Worm (Caenorhabditis elegans): Measurements from ENCODE around the gene Y73F8A.23.

Y73F8A.23 gene

DNA sequence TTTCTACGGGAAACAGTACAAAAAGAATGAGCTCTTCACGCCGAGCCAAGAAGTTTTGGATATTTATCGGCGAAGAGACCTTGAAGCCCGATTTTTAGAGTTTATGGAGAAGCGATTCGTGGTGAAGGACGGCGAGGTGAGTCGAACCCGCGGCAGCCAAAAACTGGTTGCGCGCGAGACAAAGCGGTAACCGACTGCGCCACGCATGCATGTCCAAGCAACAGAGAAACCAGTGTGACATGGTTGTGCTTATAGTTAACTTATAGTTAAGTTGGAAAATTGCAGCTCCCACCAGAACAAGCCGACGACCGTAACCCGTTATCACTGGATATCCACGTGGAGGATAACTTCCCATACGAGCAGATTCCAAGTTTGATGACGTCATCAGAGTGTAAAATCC is 32.0 kb upstream of the Y73F8A.23 start (continued):
- peak; percentile 23 for TF ChIP-seq lsl-1 (GFP tag; optimal IDR thresholded peaks at IDR 0.05)

DNA sequence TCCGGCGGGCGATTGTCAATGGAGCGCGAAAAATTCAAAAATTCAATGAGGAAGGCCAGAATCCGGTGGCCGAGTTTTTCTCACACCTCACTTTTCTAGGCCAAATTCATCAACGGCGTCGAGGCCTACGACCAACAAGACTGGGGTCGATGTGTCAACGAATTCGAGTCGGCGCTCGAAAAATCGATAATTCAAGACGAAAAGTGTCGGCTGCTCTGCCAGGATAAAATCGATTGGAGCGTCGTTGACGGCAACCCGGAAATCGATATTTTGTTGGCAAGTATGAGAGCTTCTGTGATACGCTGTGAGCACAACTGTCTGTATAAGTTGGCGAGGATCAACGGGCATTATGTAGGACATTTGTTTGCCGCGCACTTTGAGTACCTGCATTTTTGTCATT is 31.4 kb upstream of the Y73F8A.23 start:
- TF ChIP-seq chd-7 (tag; optimal IDR thresholded peaks at IDR 0.05): no peak
- no peak for TF ChIP-seq F55B11.4 (tag; optimal IDR thresholded peaks at IDR 0.05; ENCODE audit: borderline replicate concordance, insufficient read depth)
- no peak for TF ChIP-seq akir-1 (GFP tag; optimal IDR thresholded peaks at IDR 0.05)
- no peak for TF ChIP-seq F37B4.10 (GFP tag; IDR thresholded peaks at IDR 0.05)
- TF ChIP-seq cebp-1 (GFP tag; IDR thresholded peaks at IDR 0.05): no peak
- no peak for TF ChIP-seq cebp-1 (tag; optimal IDR thresholded peaks at IDR 0.05)
- TF ChIP-seq nhr-80 (tag; optimal IDR thresholded peaks at IDR 0.05): no peak

DNA sequence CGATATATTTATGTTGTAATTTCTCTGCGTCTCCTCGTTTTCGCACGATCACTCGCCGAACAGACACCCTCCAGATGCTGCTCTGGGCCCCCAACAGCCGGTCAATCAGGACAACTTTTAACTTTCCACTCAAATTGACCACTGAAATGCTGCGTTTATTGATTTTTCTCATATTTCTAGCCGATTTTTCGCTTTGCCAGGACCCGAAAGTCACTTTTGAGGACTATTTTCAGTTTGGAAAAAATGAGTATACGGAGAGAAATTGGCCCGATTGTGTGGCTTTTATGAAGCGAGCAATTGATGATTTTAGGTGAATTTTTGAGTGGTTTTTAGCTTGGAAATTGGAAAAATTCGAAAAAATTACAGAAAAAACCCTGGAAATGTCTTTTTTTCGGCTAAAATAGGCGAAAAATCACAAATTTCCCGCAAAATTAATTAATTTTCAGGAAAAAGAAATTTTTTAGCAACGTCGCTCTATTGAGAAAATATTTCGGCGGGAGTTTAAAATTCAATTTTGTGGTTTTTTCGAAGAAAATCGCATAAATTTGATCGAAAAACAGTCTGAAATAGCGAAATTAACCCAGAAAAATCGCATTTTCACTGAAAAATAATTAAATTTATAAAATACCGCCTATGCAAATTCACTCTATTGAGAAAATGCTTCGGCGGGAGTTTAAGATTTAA is 29.3 kb upstream of the Y73F8A.23 start, which contains the start of gene Y73F8A.26:
Gene Y73F8A.26 (plus strand): TSS at position 73 of the 684 bp plus-strand sequence.
- no peak for TF ChIP-seq snpc-1.3 (tag; optimal IDR thresholded peaks at IDR 0.05; ENCODE audit: insufficient read depth)
- TF ChIP-seq B0336.3 (GFP tag; IDR thresholded peaks at IDR 0.05): peak; percentile 78; the same call in 1 of the 2 replicates
- no peak for TF ChIP-seq chd-7 (tag; optimal IDR thresholded peaks at IDR 0.05)
- TF ChIP-seq nhr-120 (GFP tag; IDR thresholded peaks at IDR 0.05): no peak
- no peak for TF ChIP-seq ccch-3 (GFP tag; optimal IDR thresholded peaks at IDR 0.05)
- TF ChIP-seq fkh-3 (tag; optimal IDR thresholded peaks at IDR 0.05): no peak
- TF ChIP-seq hsf-1 (GFP tag; IDR thresholded peaks at IDR 0.05): no peak; the same call in 1 of the 2 replicates
- TF ChIP-seq unc-130 (GFP tag; optimal IDR thresholded peaks at IDR 0.05): no peak
- no peak for TF ChIP-seq T26A5.8 (tag; optimal IDR thresholded peaks at IDR 0.05)
- no peak for TF ChIP-seq snpc-4 (GFP tag; optimal IDR thresholded peaks at IDR 0.05)
- TF ChIP-seq snpc-4 (tag; optimal IDR thresholded peaks at IDR 0.05): peak in 3 of 4 experiments; percentile 25 to 88 (median 46)
- no peak for TF ChIP-seq athp-1 (tag; optimal IDR thresholded peaks at IDR 0.05)
- no peak for TF ChIP-seq ama-1 (optimal IDR thresholded peaks at IDR 0.05)
- TF ChIP-seq ama-1 (GFP tag; optimal IDR thresholded peaks at IDR 0.05): peak in 1 of 2 experiments; percentile 12
- TF ChIP-seq aptf-3 (GFP tag; IDR thresholded peaks at IDR 0.05): no peak
- TF ChIP-seq ztf-18 (tag; optimal IDR thresholded peaks at IDR 0.05): peak; percentile 75
- no peak for TF ChIP-seq F39B2.1 (GFP tag; IDR thresholded peaks at IDR 0.05)
- peak; percentile 52 for TF ChIP-seq lin-54 (GFP tag; optimal IDR thresholded peaks at IDR 0.05)
- peak; percentile 48; the same call in 1 of the 2 replicates for TF ChIP-seq lin-26 (GFP tag; IDR thresholded peaks at IDR 0.05)
- TF ChIP-seq F55B11.4 (tag; optimal IDR thresholded peaks at IDR 0.05; ENCODE audit: borderline replicate concordance, insufficient read depth): no peak
- TF ChIP-seq C17E4.6 (GFP tag; IDR thresholded peaks at IDR 0.05): no peak
- TF ChIP-seq zfh-2 (GFP tag; conservative IDR thresholded peaks at IDR 0.05): no peak
- no peak for TF ChIP-seq egl-18 (GFP tag; IDR thresholded peaks at IDR 0.05)
- peak; percentile 53; the same call in 1 of the 2 replicates for TF ChIP-seq Y79H2A.3 (GFP tag; conservative IDR thresholded peaks at IDR 0.05)
- TF ChIP-seq nhr-179 (tag; optimal IDR thresholded peaks at IDR 0.05): no peak
- TF ChIP-seq madf-8 (GFP tag; conservative IDR thresholded peaks at IDR 0.05): no peak
- TF ChIP-seq K11D2.4 (GFP tag; IDR thresholded peaks at IDR 0.05): no peak
- no peak for TF ChIP-seq ztf-6 (GFP tag; IDR thresholded peaks at IDR 0.05)
- TF ChIP-seq unc-62 (GFP tag; optimal IDR thresholded peaks at IDR 0.05): no peak
- TF ChIP-seq ekl-4 (GFP tag; IDR thresholded peaks at IDR 0.05): no peak
- TF ChIP-seq F49E8.2 (tag; optimal IDR thresholded peaks at IDR 0.05; ENCODE audit: insufficient read depth): peak; percentile 43
- TF ChIP-seq nhr-80 (tag; optimal IDR thresholded peaks at IDR 0.05): no peak
- TF ChIP-seq pbrm-1 (GFP tag; IDR thresholded peaks at IDR 0.05): peak; percentile 48; the same call in 1 of the 2 replicates
- TF ChIP-seq Y95B8A.8 (GFP tag; IDR thresholded peaks at IDR 0.05): no peak
- TF ChIP-seq attf-5 (GFP tag; optimal IDR thresholded peaks at IDR 0.05): no peak
- TF ChIP-seq snpc-1.1 (tag; optimal IDR thresholded peaks at IDR 0.05; ENCODE audit: insufficient read depth): no peak
- 0 out of 2 replicates have a peak, but pooled peaks have one; percentile 13 for TF ChIP-seq bed-1 (GFP tag; IDR thresholded peaks at IDR 0.05)
- TF ChIP-seq nfya-2 (GFP tag; IDR thresholded peaks at IDR 0.05): no peak
- no peak for TF ChIP-seq somi-1 (GFP tag; optimal IDR thresholded peaks at IDR 0.05)
- no peak for TF ChIP-seq ztf-28 (GFP tag; IDR thresholded peaks at IDR 0.05)

Data from whole organism, young adult.